Worm (Caenorhabditis elegans) whole organism, midembryonic: Measurements from ENCODE around the gene C29F9.2.
A peak's percentile ranks its signal among the peaks of the same experiment; 100 is the strongest.
"Not testable (repeated sequence)": the region's sequence is repeated elsewhere in the genome, so short reads cannot be mapped to it uniquely, and the experiment has no call there.

Experiments used
- T22C8.4 ChIP-seq: fragments of 200-800 bp; sonication (Bioruptor generic); IDR thresholded peaks from 2 replicates; pipeline ENCODE4 v1.3.6; 2022; ENCODE audit warnings: missing genetic modification characterization, missing compliant biosample characterization
- cog-1 ChIP-seq: sonication (generic microtip); optimal IDR thresholded peaks from 2 replicates; lab custom pipeline; 2016; ENCODE audit warnings: missing genetic modification characterization, missing compliant biosample characterization
- flt-1 ChIP-seq: fragments of 200-800 bp; sonication (Bioruptor generic); IDR thresholded peaks from 2 replicates; pipeline ENCODE4 v1.3.6; 2022; ENCODE audit warnings: missing genetic modification characterization, missing compliant biosample characterization
- klf-2 ChIP-seq: fragments of 200-800 bp; sonication (Bioruptor generic); conservative IDR thresholded peaks from 2 replicates; pipeline ENCODE4 v1.3.6; 2022; ENCODE audit warnings: missing genetic modification reagents, missing genetic modification characterization, missing compliant biosample characterization
- med-1 ChIP-seq: sonication (generic microtip); optimal IDR thresholded peaks from 2 replicates; lab custom pipeline; 2017; ENCODE audit warnings: missing genetic modification characterization, mild to moderate bottlenecking, missing compliant biosample characterization, antibody characterized with exemption, missing genetic modification reagents; ENCODE audit not compliant: insufficient read depth
- ref-1 ChIP-seq: fragments of 200-800 bp; sonication (Bioruptor generic); conservative IDR thresholded peaks from 2 replicates; pipeline ENCODE4 v1.3.6; 2022; ENCODE audit warnings: missing genetic modification reagents, missing genetic modification characterization, missing compliant biosample characterization
- tab-1 ChIP-seq: fragments of 200-800 bp; sonication (Bioruptor generic); IDR thresholded peaks from 2 replicates; pipeline ENCODE4 v1.3.6; 2022; ENCODE audit warnings: missing genetic modification characterization, missing compliant biosample characterization
- ztf-23 ChIP-seq: fragments of 200-800 bp; sonication (Bioruptor generic); IDR thresholded peaks from 2 replicates; pipeline ENCODE4 v1.3.6; 2022; ENCODE audit warnings: missing genetic modification reagents, missing genetic modification characterization, missing compliant biosample characterization
- ztf-29 ChIP-seq: fragments of 200-800 bp; sonication (Bioruptor generic); IDR thresholded peaks from 2 replicates; pipeline ENCODE4 v1.3.6; 2022; ENCODE audit warnings: missing genetic modification reagents, missing genetic modification characterization, missing compliant biosample characterization

Gene C29F9.2

ce11 chrIII:117210-117609, 13.5 kb upstream of the C29F9.2 start, which contains the start of gene C29F9.5:
TSS of gene C29F9.5 (plus strand) at chrIII:117510.
- no peak for TF ChIP-seq ztf-23 (GFP tag; lab: Robert Waterston, UW)
- TF ChIP-seq T22C8.4 (GFP tag; lab: Robert Waterston, UW), result no peak
- no peak for TF ChIP-seq klf-2 (GFP tag; lab: Robert Waterston, UW)
- TF ChIP-seq med-1 (GFP tag; lab: Kevin White, UChicago), result no peak
- no peak for TF ChIP-seq tab-1 (GFP tag; lab: Robert Waterston, UW)
- TF ChIP-seq ztf-29 (GFP tag; lab: Robert Waterston, UW), result no peak
- TF ChIP-seq ref-1 (GFP tag; lab: Robert Waterston, UW), result no peak
- TF ChIP-seq flt-1 (GFP tag; lab: Robert Waterston, UW), result no peak

DNA sequence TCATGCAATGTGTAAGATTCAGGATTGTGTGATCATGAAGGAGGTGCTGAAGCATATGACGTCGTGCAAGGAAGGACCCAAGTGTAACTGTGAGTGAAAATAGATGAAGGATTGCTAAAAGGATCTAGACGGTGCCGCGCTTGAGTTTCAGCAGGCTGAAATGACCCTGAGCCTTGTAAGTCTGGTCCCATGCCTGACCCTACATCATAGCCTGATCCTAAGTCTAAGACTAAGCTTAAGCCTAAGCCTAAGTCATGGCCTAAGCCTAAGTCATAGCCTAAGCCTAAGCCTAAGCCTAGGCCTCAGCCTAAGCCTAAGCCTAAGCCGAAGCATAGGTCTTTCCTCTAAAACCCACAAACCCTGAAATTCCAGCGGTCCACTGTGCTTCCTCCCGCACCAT, 12.9 kb upstream of the C29F9.2 start:
- no peak for TF ChIP-seq ztf-29 (GFP tag; lab: Robert Waterston, UW)
- TF ChIP-seq ztf-23 (GFP tag; lab: Robert Waterston, UW), result no peak
- no peak for TF ChIP-seq klf-2 (GFP tag; lab: Robert Waterston, UW)
- TF ChIP-seq T22C8.4 (GFP tag; lab: Robert Waterston, UW), result no peak
- no peak for TF ChIP-seq tab-1 (GFP tag; lab: Robert Waterston, UW)
- no peak for TF ChIP-seq ref-1 (GFP tag; lab: Robert Waterston, UW)
- TF ChIP-seq cog-1 (tag; lab: Kevin White, UChicago), result no peak
- TF ChIP-seq flt-1 (GFP tag; lab: Robert Waterston, UW), result no peak
- TF ChIP-seq med-1 (GFP tag; lab: Kevin White, UChicago), result no peak

DNA sequence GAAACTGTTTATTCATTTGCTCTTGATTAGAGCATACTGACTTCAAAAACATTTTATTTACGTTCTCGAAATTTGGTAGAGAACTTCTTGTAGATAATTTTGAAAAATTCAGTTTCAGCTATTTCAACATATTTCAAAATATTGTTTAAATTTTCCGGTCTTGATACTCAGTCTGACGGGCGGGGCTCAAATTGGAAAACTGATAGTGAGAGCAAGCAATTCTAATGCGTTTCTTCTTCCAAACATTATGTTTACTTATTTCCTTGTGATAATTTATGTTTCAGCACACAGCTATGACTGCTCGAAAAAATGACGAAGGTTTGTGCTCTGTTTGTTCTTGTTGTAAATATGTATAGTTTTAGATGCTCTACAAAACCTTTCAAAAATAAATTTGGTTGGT, 10.5 kb upstream of the C29F9.2 start, which contains the start of gene pals-24:
TSS of gene pals-24 (plus strand) at position 237 of the 400 bp plus-strand sequence.
- TF ChIP-seq ztf-29 (GFP tag; lab: Robert Waterston, UW), result no peak
- no peak for TF ChIP-seq med-1 (GFP tag; lab: Kevin White, UChicago)
- no peak for TF ChIP-seq tab-1 (GFP tag; lab: Robert Waterston, UW)
- TF ChIP-seq klf-2 (GFP tag; lab: Robert Waterston, UW), result no peak
- no peak for TF ChIP-seq ref-1 (GFP tag; lab: Robert Waterston, UW)
- no peak for TF ChIP-seq ztf-23 (GFP tag; lab: Robert Waterston, UW)
- no peak for TF ChIP-seq T22C8.4 (GFP tag; lab: Robert Waterston, UW)
- TF ChIP-seq cog-1 (tag; lab: Kevin White, UChicago), result no peak
- TF ChIP-seq flt-1 (GFP tag; lab: Robert Waterston, UW), result no peak

ce11 chrIII:121983-122449, 8.7 kb upstream of the C29F9.2 start, which contains the start of gene C29F9.12:
TSS of gene C29F9.12 (minus strand) at chrIII:122033.
- TF ChIP-seq tab-1 (GFP tag; lab: Robert Waterston, UW); ref-1 (GFP tag; lab: Robert Waterston, UW); med-1 (GFP tag; lab: Kevin White, UChicago): not testable (repeated sequence)

ce11 chrIII:124478-124877, 6.3 kb upstream of the C29F9.2 start, which contains the start of gene pals-23:
TSS of gene pals-23 (plus strand) at chrIII:124778.
- TF ChIP-seq tab-1 (GFP tag; lab: Robert Waterston, UW) (no peak), ref-1 (GFP tag; lab: Robert Waterston, UW) (no peak), flt-1 (GFP tag; lab: Robert Waterston, UW) (no peak), ztf-23 (GFP tag; lab: Robert Waterston, UW) (no peak), cog-1 (tag; lab: Kevin White, UChicago) (no peak), T22C8.4 (GFP tag; lab: Robert Waterston, UW) (no peak), med-1 (GFP tag; lab: Kevin White, UChicago) (no peak), klf-2 (GFP tag; lab: Robert Waterston, UW) (no peak), ztf-29 (GFP tag; lab: Robert Waterston, UW) (no peak)

- TF ChIP-seq cog-1 (tag; lab: Kevin White, UChicago), result peak; percentile 5
- TF ChIP-seq med-1 (GFP tag; lab: Kevin White, UChicago), result no peak
- no peak for TF ChIP-seq ztf-23 (GFP tag; lab: Robert Waterston, UW)
Measured at ce11 chrIII:131627-132026, 880 bp downstream of the C29F9.2 start.

ce11 chrIII:132118-132517, 1.4 kb downstream of the C29F9.2 start, which contains the start of gene pals-22:
TSS of gene pals-22 (plus strand) at chrIII:132418.
- TF ChIP-seq ztf-29 (GFP tag; lab: Robert Waterston, UW) (no peak), klf-2 (GFP tag; lab: Robert Waterston, UW) (no peak), flt-1 (GFP tag; lab: Robert Waterston, UW) (no peak), ref-1 (GFP tag; lab: Robert Waterston, UW) (no peak), med-1 (GFP tag; lab: Kevin White, UChicago) (no peak), tab-1 (GFP tag; lab: Robert Waterston, UW) (no peak), T22C8.4 (GFP tag; lab: Robert Waterston, UW) (no peak), ztf-23 (GFP tag; lab: Robert Waterston, UW) (no peak), cog-1 (tag; lab: Kevin White, UChicago) (no peak)

ce11 chrIII:134194-134593, 3.4 kb downstream of the C29F9.2 start, which contains the start of gene pals-25:
TSS of gene pals-25 (plus strand) at chrIII:134494.
- no peak for TF ChIP-seq flt-1 (GFP tag; lab: Robert Waterston, UW)
- TF ChIP-seq ztf-23 (GFP tag; lab: Robert Waterston, UW), result no peak
- no peak for TF ChIP-seq ztf-29 (GFP tag; lab: Robert Waterston, UW)
- TF ChIP-seq med-1 (GFP tag; lab: Kevin White, UChicago), result no peak

- TF ChIP-seq flt-1 (GFP tag; lab: Robert Waterston, UW), result no peak
- TF ChIP-seq ztf-23 (GFP tag; lab: Robert Waterston, UW), result no peak
- no peak for TF ChIP-seq klf-2 (GFP tag; lab: Robert Waterston, UW)
- no peak for TF ChIP-seq tab-1 (GFP tag; lab: Robert Waterston, UW)
- TF ChIP-seq T22C8.4 (GFP tag; lab: Robert Waterston, UW), result no peak
- TF ChIP-seq cog-1 (tag; lab: Kevin White, UChicago), result no peak
- TF ChIP-seq med-1 (GFP tag; lab: Kevin White, UChicago), result no peak
- TF ChIP-seq ref-1 (GFP tag; lab: Robert Waterston, UW), result no peak
- TF ChIP-seq ztf-29 (GFP tag; lab: Robert Waterston, UW), result no peak
Measured at ce11 chrIII:140904-141303, 10.2 kb downstream of the C29F9.2 start, which contains the start of gene fbxb-81. TSS of gene fbxb-81 (minus strand) at chrIII:141217.
